Fruit fly (Drosophila melanogaster): ENCODE data around the gene CG17154.

DNA sequence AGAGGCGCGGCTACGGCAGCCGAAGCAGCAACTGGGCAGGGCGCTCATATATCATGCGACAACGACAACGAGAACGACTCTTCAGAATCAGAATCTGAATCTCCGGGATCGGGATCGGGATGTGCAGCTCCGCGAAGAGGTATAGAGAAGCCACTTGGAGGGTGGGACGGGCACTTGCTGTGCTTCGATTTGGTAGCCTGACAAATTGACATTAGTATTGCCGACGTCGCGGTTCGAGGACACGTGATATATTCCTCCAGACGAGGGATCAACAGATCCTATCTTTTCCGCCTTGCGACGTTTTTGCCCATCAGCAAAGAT lies 5.9 kb upstream of the CG17154 start:
- TF ChIP-seq CG33017 (tag; optimal IDR thresholded peaks at IDR 0.05) (no peak), CG14711 (tag; optimal IDR thresholded peaks at IDR 0.05) (no peak), CG11617 (GFP tag; optimal IDR thresholded peaks at IDR 0.05) (no peak), CG5204 (GFP tag; optimal IDR thresholded peaks at IDR 0.05) (no peak), Crg-1 (GFP tag; optimal IDR thresholded peaks at IDR 0.05) (no peak), tj (GFP tag; optimal IDR thresholded peaks at IDR 0.05) (no peak), CG7045 (GFP tag; optimal IDR thresholded peaks at IDR 0.05) (no peak), cnc (optimal IDR thresholded peaks at IDR 0.05) (no peak), toe (GFP tag; optimal IDR thresholded peaks at IDR 0.05) (no peak), Mnt (GFP tag; optimal IDR thresholded peaks at IDR 0.05) (no peak), CG1620 (GFP tag; optimal IDR thresholded peaks at IDR 0.05) (no peak), bab1 (GFP tag; optimal IDR thresholded peaks at IDR 0.05) (no peak), Hr96 (GFP tag; optimal IDR thresholded peaks at IDR 0.05) (no peak)
